Worm (Caenorhabditis elegans) whole organism, L4 larva: Measurements from ENCODE around the gene clec-151.

Source experiments
- F10B5.3 ChIP-seq: sonication (generic microtip); optimal IDR thresholded peaks from 2 replicates; lab custom pipeline; 2016; ENCODE audit warnings: mild to moderate bottlenecking, missing genetic modification characterization, missing compliant biosample characterization
- hlh-30 ChIP-seq: sonication (generic microtip); optimal IDR thresholded peaks from 2 replicates; lab custom pipeline; 2017; ENCODE audit warnings: antibody characterized with exemption, mild to moderate bottlenecking, missing genetic modification characterization, missing compliant biosample characterization; ENCODE audit not compliant: insufficient read depth
- lin-29 ChIP-seq: fragments of 200-800 bp; sonication (Bioruptor generic); IDR thresholded peaks from 2 replicates; pipeline ENCODE4 v1.3.6; 2022; ENCODE audit warnings: missing genetic modification reagents, missing genetic modification characterization, missing compliant biosample characterization
- nhr-76 ChIP-seq: fragments of 150-350 bp; optimal IDR thresholded peaks from 2 replicates; lab custom pipeline; 2014; ENCODE audit warnings: missing biosample characterization, missing genetic modification characterization
- snpc-4 ChIP-seq: fragments of 150-350 bp; optimal IDR thresholded peaks from 2 replicates; lab custom pipeline; 2014; ENCODE audit warnings: missing biosample characterization, missing genetic modification characterization
- ztf-11 ChIP-seq: fragments of 150-350 bp; optimal IDR thresholded peaks from 2 replicates; lab custom pipeline; 2014; ENCODE audit warnings: missing biosample characterization, missing genetic modification characterization

DNA sequence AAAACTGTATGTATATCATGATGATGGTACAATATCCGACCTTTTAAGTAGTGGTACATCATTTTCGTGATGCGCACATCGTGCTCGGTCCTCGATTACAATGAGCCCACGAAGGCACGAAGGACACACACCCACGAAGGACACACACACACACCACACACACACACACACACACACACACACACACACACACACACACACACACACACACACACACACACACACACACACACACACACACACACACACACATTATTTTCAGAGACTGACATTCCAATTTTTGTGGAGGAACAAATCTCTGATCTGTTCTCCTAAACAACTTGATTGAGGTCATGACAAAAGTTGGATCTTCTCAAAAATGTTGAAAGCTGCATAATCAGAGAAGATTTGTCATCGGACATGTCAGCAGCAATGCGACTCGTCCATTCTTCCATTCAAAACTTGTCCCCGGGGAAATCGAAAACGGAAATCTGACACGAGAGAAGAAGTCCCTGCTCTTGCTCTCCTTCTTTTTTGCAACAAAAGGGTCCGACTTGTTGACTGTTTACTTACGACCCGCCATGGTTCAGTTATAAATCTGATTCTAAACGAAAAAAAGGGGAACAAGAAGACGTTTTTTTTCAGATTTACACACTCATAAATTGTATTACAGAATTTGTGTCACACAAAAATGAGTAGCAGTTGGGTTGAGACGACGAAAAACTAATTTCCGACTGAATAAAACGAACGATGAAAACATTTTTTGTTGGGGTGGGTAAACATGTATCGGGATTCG is 1.9 kb upstream of the clec-151 start:
- TF ChIP-seq lin-29 (GFP tag; lab: Robert Waterston, UW): no peak
- TF ChIP-seq F10B5.3: no peak
- no peak for TF ChIP-seq nhr-76 (tag; lab: Kevin White, UChicago)
- no peak for TF ChIP-seq snpc-4 (tag; lab: Kevin White, UChicago)
- no peak for TF ChIP-seq ztf-11 (tag; lab: Kevin White, UChicago)
- TF ChIP-seq hlh-30 (tag; lab: Kevin White, UChicago): no peak
